Worm (Caenorhabditis elegans) whole organism, midembryonic: ENCODE measurements around the gene T12A2.3.

Experiments
- cog-1 ChIP-seq: sonication (generic microtip); optimal IDR thresholded peaks from 2 replicates; lab custom pipeline; 2016; ENCODE audit warnings: missing genetic modification characterization, missing compliant biosample characterization
- flt-1 ChIP-seq: fragments of 200-800 bp; sonication (Bioruptor generic); IDR thresholded peaks from 2 replicates; pipeline ENCODE4 v1.3.6; 2022; ENCODE audit warnings: missing genetic modification characterization, missing compliant biosample characterization
- med-1 ChIP-seq: sonication (generic microtip); optimal IDR thresholded peaks from 2 replicates; lab custom pipeline; 2017; ENCODE audit warnings: missing genetic modification characterization, mild to moderate bottlenecking, missing compliant biosample characterization, antibody characterized with exemption, missing genetic modification reagents; ENCODE audit not compliant: insufficient read depth
- ztf-23 ChIP-seq: fragments of 200-800 bp; sonication (Bioruptor generic); IDR thresholded peaks from 2 replicates; pipeline ENCODE4 v1.3.6; 2022; ENCODE audit warnings: missing genetic modification reagents, missing genetic modification characterization, missing compliant biosample characterization

DNA sequence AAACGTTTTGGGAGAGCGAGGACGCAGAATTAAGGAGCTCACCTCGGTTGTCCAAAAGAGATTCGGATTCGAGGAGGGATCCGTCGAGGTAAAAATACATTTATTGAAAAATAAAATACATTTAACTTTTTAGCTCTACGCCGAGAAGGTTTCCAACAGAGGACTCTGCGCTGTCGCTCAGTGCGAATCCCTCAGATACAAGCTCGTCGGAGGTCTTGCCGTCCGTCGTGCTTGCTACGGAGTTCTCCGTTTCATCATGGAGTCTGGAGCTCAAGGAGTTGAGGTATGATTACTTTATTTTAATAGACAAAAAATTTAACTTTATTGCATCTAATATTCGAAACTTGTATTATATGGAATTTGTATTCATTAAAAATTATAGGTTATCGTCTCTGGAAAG lies 33.6 kb upstream of the T12A2.3 start:
- TF ChIP-seq ztf-23 (GFP tag; lab: Robert Waterston, UW): no peak
- no peak for TF ChIP-seq med-1
- TF ChIP-seq flt-1 (GFP tag; lab: Robert Waterston, UW): no peak
- TF ChIP-seq cog-1 (tag; lab: Kevin White, UChicago): no peak
